Fruit fly (Drosophila melanogaster) whole organism, embryonic: ENCODE data around the gene CG45218.
A peak's percentile ranks its signal among the peaks of the same experiment; 100 is the strongest.

Experiments
- Atf6 ChIP-seq: fragments of 200-800 bp; sonication (Bioruptor generic); IDR thresholded peaks from 2 replicates; pipeline ENCODE4 v1.3.6; 2022; ENCODE audit warnings: missing biosample characterization, missing genetic modification characterization
- CG10209 ChIP-seq: fragments of 200-800 bp; sonication (Bioruptor generic); optimal IDR thresholded peaks from 3 replicates; lab custom pipeline; 2017; ENCODE audit warnings: missing biosample characterization, mild to moderate bottlenecking, missing genetic modification characterization, missing genetic modification reagents
- CG11247 ChIP-seq: fragments of 200-800 bp; sonication (Bioruptor generic); IDR thresholded peaks from 2 replicates; pipeline ENCODE4 v1.3.6; 2022; ENCODE audit warnings: missing biosample characterization, missing genetic modification characterization
- CG11456 ChIP-seq: fragments of 200-800 bp; sonication (Bioruptor generic); IDR thresholded peaks from 3 replicates; pipeline ENCODE4 v1.3.6; 2022; ENCODE audit warnings: missing biosample characterization, missing genetic modification characterization
- CG11504 ChIP-seq: fragments of 200-800 bp; sonication (Bioruptor generic); optimal IDR thresholded peaks from 3 replicates; lab custom pipeline; 2019; ENCODE audit warnings: missing biosample characterization, mild to moderate bottlenecking, missing genetic modification characterization, moderate library complexity
- CG11696 ChIP-seq: fragments of 200-800 bp; sonication (Bioruptor generic); IDR thresholded peaks from 2 replicates; pipeline ENCODE4 v1.3.6; 2022; ENCODE audit warnings: missing biosample characterization, missing genetic modification characterization
- CG12071 ChIP-seq: fragments of 200-800 bp; sonication (Bioruptor generic); optimal IDR thresholded peaks from 3 replicates; lab custom pipeline; 2018; ENCODE audit warnings: missing biosample characterization, mild to moderate bottlenecking, missing genetic modification characterization
- CG15269 ChIP-seq: fragments of 200-800 bp; sonication (Bioruptor generic); optimal IDR thresholded peaks from 2 replicates; lab custom pipeline; 2018; ENCODE audit warnings: missing biosample characterization, mild to moderate bottlenecking, missing genetic modification characterization, moderate library complexity
- CG17359 ChIP-seq: fragments of 200-800 bp; sonication (Bioruptor generic); optimal IDR thresholded peaks from 3 replicates; lab custom pipeline; 2018; ENCODE audit warnings: missing biosample characterization, mild to moderate bottlenecking, missing genetic modification characterization, moderate library complexity
- CG17612 ChIP-seq: fragments of 200-800 bp; sonication (Bioruptor generic); IDR thresholded peaks from 2 replicates; pipeline ENCODE4 v1.3.6; 2022; ENCODE audit warnings: missing biosample characterization, missing genetic modification characterization
- CG17802 ChIP-seq: fragments of 200-800 bp; sonication (Bioruptor generic); optimal IDR thresholded peaks from 2 replicates; lab custom pipeline; 2018; ENCODE audit warnings: missing biosample characterization, mild to moderate bottlenecking, missing genetic modification characterization, moderate library complexity
- CG18011 ChIP-seq: fragments of 200-800 bp; sonication (Bioruptor generic); optimal IDR thresholded peaks from 2 replicates; lab custom pipeline; 2017; ENCODE audit warnings: missing biosample characterization, missing genetic modification characterization, mild to moderate bottlenecking, moderate library complexity, missing genotype
- CG18476 ChIP-seq: fragments of 200-800 bp; sonication (Bioruptor generic); optimal IDR thresholded peaks from 2 replicates; lab custom pipeline; 2016; ENCODE audit warnings: missing biosample characterization, mild to moderate bottlenecking, missing genetic modification characterization
- CG34422 ChIP-seq: fragments of 200-800 bp; sonication (Bioruptor generic); IDR thresholded peaks from 3 replicates; pipeline ENCODE4 v1.3.6; 2022; ENCODE audit warnings: missing biosample characterization, missing genetic modification characterization
- CG3847 ChIP-seq: fragments of 200-800 bp; sonication (Bioruptor generic); IDR thresholded peaks from 2 replicates; pipeline ENCODE4 v1.3.6; 2022; ENCODE audit warnings: missing biosample characterization, missing genetic modification characterization
- CG4282 ChIP-seq: fragments of 200-800 bp; sonication (Bioruptor generic); optimal IDR thresholded peaks from 2 replicates; lab custom pipeline; 2016; ENCODE audit warnings: missing biosample characterization, missing genetic modification characterization
- CG5245 ChIP-seq: fragments of 200-800 bp; sonication (Bioruptor generic); optimal IDR thresholded peaks from 3 replicates; lab custom pipeline; 2016; ENCODE audit warnings: missing biosample characterization, missing genetic modification characterization
- CG7271 ChIP-seq: fragments of 200-800 bp; sonication (Bioruptor generic); optimal IDR thresholded peaks from 2 replicates; lab custom pipeline; 2018; ENCODE audit warnings: missing biosample characterization, mild to moderate bottlenecking, missing genetic modification characterization, moderate library complexity
- Doc3 ChIP-seq: fragments of 200-800 bp; sonication (Bioruptor generic); IDR thresholded peaks from 3 replicates; pipeline ENCODE4 v1.3.6; 2022; ENCODE audit warnings: missing biosample characterization, missing genetic modification characterization; ENCODE audit not compliant: partially characterized antibody
- ERR ChIP-seq: fragments of 200-800 bp; sonication (Bioruptor generic); optimal IDR thresholded peaks from 2 replicates; lab custom pipeline; 2016; ENCODE audit warnings: missing biosample characterization, missing genetic modification characterization
- Ets97D ChIP-seq: fragments of 200-800 bp; sonication (Bioruptor generic); optimal IDR thresholded peaks from 3 replicates; lab custom pipeline; 2016; ENCODE audit warnings: missing biosample characterization, missing genetic modification characterization
- Hmr ChIP-seq: fragments of 200-800 bp; sonication (Bioruptor generic); optimal IDR thresholded peaks from 3 replicates; lab custom pipeline; 2017; ENCODE audit warnings: mild to moderate bottlenecking, missing biosample characterization, missing genetic modification reagents, missing genetic modification characterization
- MESR4 ChIP-seq: fragments of 200-800 bp; sonication (Bioruptor generic); optimal IDR thresholded peaks from 2 replicates; lab custom pipeline; 2018; ENCODE audit warnings: missing biosample characterization, mild to moderate bottlenecking, missing genetic modification characterization, moderate library complexity
- Mes4 ChIP-seq: fragments of 200-800 bp; sonication (Bioruptor generic); optimal IDR thresholded peaks from 2 replicates; lab custom pipeline; 2016; ENCODE audit warnings: missing biosample characterization, missing genetic modification characterization
- NC2α ChIP-seq: fragments of 200-800 bp; sonication (Bioruptor generic); optimal IDR thresholded peaks from 2 replicates; lab custom pipeline; 2016; ENCODE audit warnings: missing biosample characterization, missing genetic modification characterization
- Trl ChIP-seq, 3 experiments: fragments of >200 bp in 2 of 3; fragments of 200-800 bp in 1 of 3; sonication (Bioruptor generic) in 1 of 3; optimal IDR thresholded peaks; 2 replicates in 1 of 3; 3 replicates in 2 of 3; lab custom pipeline; 2016 to 2017; ENCODE audit warnings: missing biosample characterization in 1 of 3, missing genetic modification characterization in 1 of 3
- Xrp1 ChIP-seq: fragments of 200-800 bp; sonication (Bioruptor generic); IDR thresholded peaks from 2 replicates; pipeline ENCODE4 v1.3.6; 2022; ENCODE audit warnings: missing biosample characterization, missing genetic modification characterization
- ato ChIP-seq: fragments of 200-800 bp; sonication (Bioruptor generic); IDR thresholded peaks from 2 replicates; pipeline ENCODE4 v1.3.6; 2022; ENCODE audit warnings: missing biosample characterization, missing genetic modification characterization; ENCODE audit not compliant: partially characterized antibody
- bigmax ChIP-seq: fragments of 200-800 bp; sonication (Bioruptor generic); optimal IDR thresholded peaks from 2 replicates; lab custom pipeline; 2018; ENCODE audit warnings: missing biosample characterization, mild to moderate bottlenecking, missing genetic modification characterization
- br ChIP-seq: fragments of >200 bp; optimal IDR thresholded peaks from 2 replicates; lab custom pipeline; 2017
- bsh ChIP-seq, 2 experiments: fragments of 200-800 bp; sonication (Bioruptor generic); optimal IDR thresholded peaks; 2 replicates each; lab custom pipeline; 2017 to 2018; ENCODE audit warnings: mild to moderate bottlenecking in 2 of 2, missing biosample characterization in 2 of 2, missing genetic modification characterization in 2 of 2, moderate library complexity in 1 of 2
- cad ChIP-seq: fragments of >200 bp; optimal IDR thresholded peaks from 2 replicates; lab custom pipeline; 2017; ENCODE audit warnings: missing biosample characterization, missing genetic modification characterization
- cato ChIP-seq: fragments of 200-800 bp; sonication (Bioruptor generic); optimal IDR thresholded peaks from 2 replicates; lab custom pipeline; 2016; ENCODE audit warnings: missing biosample characterization, missing genetic modification characterization, borderline replicate concordance
- da ChIP-seq: fragments of 200-800 bp; sonication (Bioruptor generic); optimal IDR thresholded peaks from 2 replicates; lab custom pipeline; 2016; ENCODE audit warnings: missing biosample characterization, missing genetic modification characterization
- dmrt99B ChIP-seq: fragments of 200-800 bp; sonication (Bioruptor generic); optimal IDR thresholded peaks from 2 replicates; lab custom pipeline; 2018; ENCODE audit warnings: missing biosample characterization, mild to moderate bottlenecking, missing genetic modification characterization, moderate library complexity
- gcm2 ChIP-seq: fragments of 200-800 bp; sonication (Bioruptor generic); optimal IDR thresholded peaks from 2 replicates; lab custom pipeline; 2016; ENCODE audit warnings: missing biosample characterization, missing genetic modification characterization
- ham ChIP-seq: fragments of 200-800 bp; sonication (Bioruptor generic); IDR thresholded peaks from 2 replicates; pipeline ENCODE4 v1.3.6; 2022; ENCODE audit warnings: missing biosample characterization, missing genetic modification characterization
- inv ChIP-seq: fragments of 200-800 bp; sonication (Bioruptor generic); IDR thresholded peaks from 2 replicates; pipeline ENCODE4 v1.3.6; 2022; ENCODE audit warnings: missing biosample characterization, missing genetic modification characterization; ENCODE audit not compliant: partially characterized antibody
- knrl ChIP-seq: fragments of 200-800 bp; sonication (Bioruptor generic); IDR thresholded peaks from 3 replicates; pipeline ENCODE4 v1.3.6; 2022; ENCODE audit warnings: missing biosample characterization, missing genetic modification characterization; ENCODE audit not compliant: partially characterized antibody
- lab ChIP-seq: fragments of 200-800 bp; sonication (Bioruptor generic); optimal IDR thresholded peaks from 3 replicates; lab custom pipeline; 2017; ENCODE audit warnings: missing biosample characterization, missing genetic modification characterization, mild to moderate bottlenecking, moderate library complexity, missing genetic modification reagents
- lilli ChIP-seq: fragments of 200-800 bp; sonication (Bioruptor generic); optimal IDR thresholded peaks from 3 replicates; lab custom pipeline; 2016; ENCODE audit warnings: missing biosample characterization, missing genetic modification characterization
- onecut ChIP-seq: fragments of 200-800 bp; sonication (Bioruptor generic); IDR thresholded peaks from 2 replicates; pipeline ENCODE4 v1.3.6; 2022; ENCODE audit warnings: missing biosample characterization, missing genetic modification characterization
- phol ChIP-seq: fragments of 200-800 bp; sonication (Bioruptor generic); optimal IDR thresholded peaks from 3 replicates; lab custom pipeline; 2018; ENCODE audit warnings: missing biosample characterization, mild to moderate bottlenecking, missing genetic modification characterization, moderate library complexity
- pita ChIP-seq: fragments of 200-800 bp; sonication (Bioruptor generic); optimal IDR thresholded peaks from 2 replicates; lab custom pipeline; 2017; ENCODE audit warnings: missing biosample characterization, mild to moderate bottlenecking, missing genetic modification characterization
- slp2 ChIP-seq: fragments of 200-800 bp; sonication (Bioruptor generic); optimal IDR thresholded peaks from 2 replicates; lab custom pipeline; 2016; ENCODE audit warnings: missing biosample characterization, missing genetic modification characterization
- usp ChIP-seq: fragments of >200 bp; optimal IDR thresholded peaks from 2 replicates; lab custom pipeline; 2017; ENCODE audit warnings: missing biosample characterization, missing genetic modification characterization
- vvl ChIP-seq: fragments of 200-800 bp; sonication (Bioruptor generic); IDR thresholded peaks from 2 replicates; pipeline ENCODE4 v1.3.6; 2022; ENCODE audit warnings: missing biosample characterization, missing genetic modification characterization
- wek ChIP-seq: fragments of 200-800 bp; sonication (Bioruptor generic); optimal IDR thresholded peaks from 3 replicates; lab custom pipeline; 2018; ENCODE audit warnings: missing biosample characterization, mild to moderate bottlenecking, missing genetic modification characterization, moderate library complexity
- zf30C ChIP-seq: fragments of 200-800 bp; sonication (Bioruptor generic); optimal IDR thresholded peaks from 3 replicates; lab custom pipeline; 2018; ENCODE audit warnings: missing biosample characterization, mild to moderate bottlenecking, missing genetic modification characterization

The CG45218 gene

DNA sequence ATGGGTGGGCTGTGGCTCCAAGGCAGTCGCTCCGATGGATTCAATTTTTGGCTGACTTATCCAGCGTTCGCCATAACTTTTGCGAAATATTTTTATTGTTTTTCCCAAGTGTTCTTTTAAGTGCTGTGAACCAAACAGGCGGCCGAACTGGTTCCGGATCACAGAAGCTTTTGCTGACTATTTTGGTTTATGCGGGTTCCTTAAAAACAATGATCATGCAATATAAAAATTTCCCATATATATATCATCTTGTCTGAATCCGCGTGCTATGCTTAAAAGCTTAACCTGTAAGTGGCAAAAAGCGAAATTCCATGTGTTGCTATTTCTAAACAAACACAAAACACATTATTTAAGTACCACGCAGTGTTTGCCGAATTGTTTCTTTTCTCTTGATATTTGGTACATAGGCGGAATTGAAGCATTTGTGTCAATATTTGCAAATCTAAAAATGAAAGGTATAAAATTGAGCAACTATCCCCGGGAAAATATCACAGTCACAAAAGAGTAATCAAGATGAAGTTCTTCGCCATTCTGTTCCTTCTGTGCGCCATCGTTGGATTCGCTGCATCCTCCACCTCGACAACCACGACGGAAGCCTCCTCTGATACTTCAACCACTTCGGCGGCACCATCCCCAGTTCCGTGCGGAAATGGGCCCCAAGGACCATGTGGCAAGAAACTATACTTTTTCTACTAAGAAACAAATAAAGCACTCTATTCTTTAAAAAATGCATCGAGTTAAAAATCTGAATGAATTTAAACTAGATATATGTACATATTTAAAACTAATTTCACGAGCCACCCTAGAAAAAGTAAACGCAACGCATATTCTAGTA lies 29.5 kb upstream of the CG45218 start, which contains the start of the genes CG6276 and CG44040 (continued):
- TF ChIP-seq CG17802 (no peak), ham (no peak), CG18476 (GFP tag; lab: Kevin White, UChicago) (no peak), Atf6 (peak; percentile 62; the same call in 1 of the 2 replicates), Ets97D (peak; percentile 28), gcm2 (no peak), inv (GFP tag; lab: Robert Waterston, UW) (no peak), CG12071 (GFP tag; lab: Kevin White, UChicago) (peak; percentile 21), knrl (GFP tag; lab: Robert Waterston, UW) (no peak), wek (no peak), CG5245 (GFP tag; lab: Kevin White, UChicago) (no peak), CG17359 (tag; lab: Kevin White, UChicago) (peak; percentile 22), CG11504 (tag; lab: Kevin White, UChicago) (peak; percentile 64), da (GFP tag; lab: Kevin White, UChicago) (no peak), CG10209 (GFP tag; lab: Kevin White, UChicago) (peak; percentile 43), Doc3 (GFP tag; lab: Robert Waterston, UW) (no peak), lab (GFP tag; lab: Kevin White, UChicago) (peak; percentile 76), NC2α (GFP tag; lab: Kevin White, UChicago) (no peak), bsh (GFP tag; optimal IDR thresholded peaks at IDR 0.05; lab: Kevin White, UChicago) (peak in 1 of 2 experiments; percentile 58), pita (GFP tag; lab: Kevin White, UChicago) (no peak), Mes4 (GFP tag; lab: Kevin White, UChicago) (no peak), CG15269 (tag; lab: Kevin White, UChicago) (peak; percentile 35), cad (GFP tag; lab: Kevin White, UChicago) (no peak), cato (GFP tag; lab: Kevin White, UChicago) (no peak), CG34422 (no peak), CG18011 (GFP tag; lab: Kevin White, UChicago) (no peak), phol (tag; lab: Kevin White, UChicago) (peak; percentile 42), Xrp1 (GFP tag; lab: Robert Waterston, UW) (peak; percentile 52; the same call in 1 of the 2 replicates), slp2 (GFP tag; lab: Kevin White, UChicago) (no peak), MESR4 (GFP tag; lab: Kevin White, UChicago) (peak; percentile 63), CG11456 (no peak), Hmr (GFP tag; lab: Kevin White, UChicago) (peak; percentile 64), CG7271 (tag; lab: Kevin White, UChicago) (no peak), CG17612 (GFP tag; lab: Robert Waterston, UW) (no peak), lilli (GFP tag; lab: Kevin White, UChicago) (peak; percentile 64), dmrt99B (tag; lab: Kevin White, UChicago) (no peak), zf30C (no peak), ERR (GFP tag; lab: Kevin White, UChicago) (no peak), br (no peak), onecut (GFP tag; lab: Robert Waterston, UW) (no peak), Trl (optimal IDR thresholded peaks at IDR 0.05; lab: Kevin White, UChicago) (no peak), Trl (GFP tag; optimal IDR thresholded peaks at IDR 0.05; lab: Kevin White, UChicago) (no peak), bigmax (GFP tag; lab: Kevin White, UChicago) (no peak), CG11247 (GFP tag; lab: Robert Waterston, UW) (0 out of 2 replicates have a peak, but pooled peaks have one; percentile 16), ato (GFP tag; lab: Robert Waterston, UW) (no peak), vvl (GFP tag; lab: Robert Waterston, UW) (peak; percentile 54), CG4282 (GFP tag; lab: Kevin White, UChicago) (no peak), CG3847 (GFP tag; lab: Robert Waterston, UW) (no peak), usp (GFP tag; lab: Kevin White, UChicago) (no peak), CG11696 (peak; percentile 11; the same call in 1 of the 2 replicates)
